Worm (Caenorhabditis elegans) whole organism, L1 larva: ENCODE data around the gene lis-1.

Source experiments
- fkh-10 ChIP-seq: sonication (generic microtip); optimal IDR thresholded peaks from 2 replicates; lab custom pipeline; 2017; ENCODE audit warnings: missing biosample characterization, missing genetic modification reagents, missing genetic modification characterization
- fkh-4 ChIP-seq: sonication (generic microtip); optimal IDR thresholded peaks from 2 replicates; lab custom pipeline; 2016; ENCODE audit warnings: missing compliant biosample characterization, missing genetic modification characterization, borderline replicate concordance
- zag-1 ChIP-seq: fragments of 150-350 bp; optimal IDR thresholded peaks from 2 replicates; lab custom pipeline; 2014; ENCODE audit warnings: missing biosample characterization, missing genetic modification characterization

ce11 chrIII:13390789-13391188 lies 14.3 kb upstream of the lis-1 start:
- TF ChIP-seq fkh-10 (no peak), zag-1 (tag; lab: Kevin White, UChicago) (no peak), fkh-4 (tag; lab: Kevin White, UChicago) (no peak)
